Fruit fly (Drosophila melanogaster) whole organism, embryonic: ENCODE results near the gene Nup37.
A peak's percentile ranks its signal among the peaks of the same experiment; 100 is the strongest.

Experiments used
- Antp ChIP-seq: fragments of 200-800 bp; sonication (Bioruptor generic); optimal IDR thresholded peaks from 3 replicates; lab custom pipeline; 2016; ENCODE audit warnings: missing biosample characterization, missing genetic modification characterization
- Bdp1 ChIP-seq: fragments of 200-800 bp; sonication (Bioruptor generic); optimal IDR thresholded peaks from 3 replicates; lab custom pipeline; 2016; ENCODE audit warnings: missing biosample characterization, missing genetic modification characterization
- CG10147 ChIP-seq: fragments of 200-800 bp; sonication (Bioruptor generic); optimal IDR thresholded peaks from 2 replicates; lab custom pipeline; 2019; ENCODE audit warnings: missing biosample characterization, mild to moderate bottlenecking, missing genetic modification characterization, moderate library complexity
- CG11504 ChIP-seq: fragments of 200-800 bp; sonication (Bioruptor generic); optimal IDR thresholded peaks from 3 replicates; lab custom pipeline; 2019; ENCODE audit warnings: missing biosample characterization, mild to moderate bottlenecking, missing genetic modification characterization, moderate library complexity
- CG11695 ChIP-seq: fragments of 200-800 bp; sonication (Bioruptor generic); IDR thresholded peaks from 3 replicates; pipeline ENCODE4 v1.3.6; 2022; ENCODE audit warnings: missing biosample characterization, missing genetic modification characterization
- CG12071 ChIP-seq: fragments of 200-800 bp; sonication (Bioruptor generic); optimal IDR thresholded peaks from 3 replicates; lab custom pipeline; 2018; ENCODE audit warnings: missing biosample characterization, mild to moderate bottlenecking, missing genetic modification characterization
- CG12155 ChIP-seq: fragments of 200-800 bp; sonication (Bioruptor generic); optimal IDR thresholded peaks from 3 replicates; lab custom pipeline; 2016; ENCODE audit warnings: missing biosample characterization, missing genetic modification characterization
- CG1233 ChIP-seq: fragments of 200-800 bp; sonication (Bioruptor generic); optimal IDR thresholded peaks from 4 replicates; lab custom pipeline; 2018; ENCODE audit warnings: missing biosample characterization, mild to moderate bottlenecking, missing genetic modification characterization
- CG12391 ChIP-seq: fragments of 200-800 bp; sonication (Bioruptor generic); optimal IDR thresholded peaks from 3 replicates; lab custom pipeline; 2018; ENCODE audit warnings: missing biosample characterization, mild to moderate bottlenecking, missing genetic modification characterization, moderate library complexity
- CG13296 ChIP-seq: fragments of 200-800 bp; sonication (Bioruptor generic); optimal IDR thresholded peaks from 3 replicates; lab custom pipeline; 2018; ENCODE audit warnings: missing biosample characterization, mild to moderate bottlenecking, missing genetic modification characterization
- CG14860 ChIP-seq: fragments of 200-800 bp; sonication (Bioruptor generic); IDR thresholded peaks from 3 replicates; pipeline ENCODE4 v1.3.6; 2022; ENCODE audit warnings: missing biosample characterization, missing genetic modification characterization; ENCODE audit not compliant: partially characterized antibody
- CG15269 ChIP-seq: fragments of 200-800 bp; sonication (Bioruptor generic); optimal IDR thresholded peaks from 2 replicates; lab custom pipeline; 2018; ENCODE audit warnings: missing biosample characterization, mild to moderate bottlenecking, missing genetic modification characterization, moderate library complexity
- CG15479 ChIP-seq: fragments of 200-800 bp; sonication (Bioruptor generic); optimal IDR thresholded peaks from 3 replicates; lab custom pipeline; 2019; ENCODE audit warnings: missing biosample characterization, mild to moderate bottlenecking, missing genetic modification characterization, moderate library complexity
- CG17385 ChIP-seq: fragments of 200-800 bp; sonication (Bioruptor generic); optimal IDR thresholded peaks from 3 replicates; lab custom pipeline; 2018; ENCODE audit warnings: missing biosample characterization, mild to moderate bottlenecking, missing genetic modification characterization
- CG17912 ChIP-seq: fragments of 200-800 bp; sonication (Bioruptor generic); optimal IDR thresholded peaks from 2 replicates; lab custom pipeline; 2018; ENCODE audit warnings: missing biosample characterization, mild to moderate bottlenecking, missing genetic modification characterization
- CG18262 ChIP-seq: fragments of 200-800 bp; optimal IDR thresholded peaks from 3 replicates; lab custom pipeline; 2019; ENCODE audit warnings: missing biosample characterization, mild to moderate bottlenecking, missing genetic modification characterization, moderate library complexity
- CG30431 ChIP-seq: fragments of 200-800 bp; sonication (Bioruptor generic); optimal IDR thresholded peaks from 2 replicates; lab custom pipeline; 2017; ENCODE audit warnings: missing biosample characterization, missing genetic modification characterization
- CG31224 ChIP-seq: fragments of 200-800 bp; sonication (Bioruptor generic); IDR thresholded peaks from 2 replicates; pipeline ENCODE4 v1.3.6; 2022; ENCODE audit warnings: missing biosample characterization, missing genetic modification characterization
- CG31365 ChIP-seq: fragments of 200-800 bp; sonication (Bioruptor generic); optimal IDR thresholded peaks from 2 replicates; lab custom pipeline; 2018; ENCODE audit warnings: missing biosample characterization, mild to moderate bottlenecking, missing genetic modification characterization
- CG32767 ChIP-seq: fragments of 200-800 bp; sonication (Bioruptor generic); IDR thresholded peaks from 2 replicates; pipeline ENCODE4 v1.3.6; 2022; ENCODE audit warnings: missing biosample characterization, missing genetic modification characterization
- CG4282 ChIP-seq: fragments of 200-800 bp; sonication (Bioruptor generic); optimal IDR thresholded peaks from 2 replicates; lab custom pipeline; 2016; ENCODE audit warnings: missing biosample characterization, missing genetic modification characterization
- CG6765 ChIP-seq: fragments of 200-800 bp; sonication (Bioruptor generic); optimal IDR thresholded peaks from 3 replicates; lab custom pipeline; 2017; ENCODE audit warnings: missing biosample characterization, mild to moderate bottlenecking, missing genetic modification characterization
- CG6791 ChIP-seq: fragments of 200-800 bp; sonication (Bioruptor generic); IDR thresholded peaks from 3 replicates; pipeline ENCODE4 v1.3.6; 2022; ENCODE audit warnings: missing biosample characterization, missing genetic modification characterization; ENCODE audit not compliant: partially characterized antibody
- CG8388 ChIP-seq: fragments of 200-800 bp; sonication (Bioruptor generic); optimal IDR thresholded peaks from 2 replicates; lab custom pipeline; 2019; ENCODE audit warnings: missing biosample characterization, mild to moderate bottlenecking, missing genetic modification characterization, moderate library complexity
- CG9932 ChIP-seq: fragments of 200-800 bp; sonication (Bioruptor generic); IDR thresholded peaks from 2 replicates; pipeline ENCODE4 v1.3.6; 2022; ENCODE audit warnings: missing biosample characterization, missing genetic modification characterization
- CHES-1-like ChIP-seq: fragments of 200-800 bp; sonication (Bioruptor generic); optimal IDR thresholded peaks from 2 replicates; lab custom pipeline; 2016; ENCODE audit warnings: missing biosample characterization, missing genetic modification characterization
- CTCF ChIP-seq: fragments of 200-800 bp; sonication (Bioruptor generic); optimal IDR thresholded peaks from 2 replicates; lab custom pipeline; 2017; ENCODE audit warnings: missing biosample characterization, mild to moderate bottlenecking, missing genetic modification characterization, moderate library complexity
- Eip74EF ChIP-seq, 2 experiments: fragments of 200-800 bp in 1 of 2; fragments of >200 bp in 1 of 2; sonication (Bioruptor generic) in 1 of 2; optimal IDR thresholded peaks; 2 replicates each; lab custom pipeline; 2017 to 2019; ENCODE audit warnings: missing biosample characterization in 2 of 2, missing genetic modification characterization in 2 of 2, mild to moderate bottlenecking in 1 of 2, moderate library complexity in 1 of 2
- Ets65A ChIP-seq: fragments of 200-800 bp; sonication (Bioruptor generic); peaks from one replicate; lab custom pipeline; 2016; ENCODE audit warnings: missing biosample characterization, missing genetic modification characterization
- Gsc ChIP-seq: fragments of 200-800 bp; sonication (Bioruptor generic); IDR thresholded peaks from 2 replicates; pipeline ENCODE4 v1.3.6; 2022; ENCODE audit warnings: missing biosample characterization, missing genetic modification characterization
- HHEX ChIP-seq: fragments of 200-800 bp; sonication (Bioruptor generic); optimal IDR thresholded peaks from 3 replicates; lab custom pipeline; 2017; ENCODE audit warnings: missing biosample characterization, mild to moderate bottlenecking, missing genetic modification characterization, missing genetic modification reagents
- HmgZ ChIP-seq: fragments of 200-800 bp; sonication (Bioruptor generic); optimal IDR thresholded peaks from 2 replicates; lab custom pipeline; 2018; ENCODE audit warnings: missing biosample characterization, mild to moderate bottlenecking, missing genetic modification characterization
- Hr3 ChIP-seq: fragments of 200-800 bp; sonication (Bioruptor generic); optimal IDR thresholded peaks from 3 replicates; lab custom pipeline; 2016; ENCODE audit warnings: missing biosample characterization, missing genetic modification characterization
- Lpt ChIP-seq: fragments of >200 bp; optimal IDR thresholded peaks from 2 replicates; lab custom pipeline; 2018; ENCODE audit warnings: missing biosample characterization, missing genetic modification characterization
- Meics ChIP-seq: fragments of 200-800 bp; sonication (Bioruptor generic); optimal IDR thresholded peaks from 2 replicates; lab custom pipeline; 2017; ENCODE audit warnings: missing biosample characterization, mild to moderate bottlenecking, missing genetic modification characterization
- Neu2 ChIP-seq: fragments of 200-800 bp; sonication (Bioruptor generic); optimal IDR thresholded peaks from 3 replicates; lab custom pipeline; 2016; ENCODE audit warnings: missing biosample characterization, missing genetic modification characterization, borderline replicate concordance
- Poxn ChIP-seq: fragments of 200-800 bp; sonication (Bioruptor generic); IDR thresholded peaks from 2 replicates; pipeline ENCODE4 v1.3.6; 2022; ENCODE audit warnings: missing biosample characterization, missing genetic modification characterization
- Ssrp ChIP-seq: fragments of 200-800 bp; sonication (Bioruptor generic); optimal IDR thresholded peaks from 2 replicates; lab custom pipeline; 2018; ENCODE audit warnings: missing biosample characterization, mild to moderate bottlenecking, missing genetic modification characterization, moderate library complexity
- TFAM ChIP-seq: fragments of 200-800 bp; sonication (Bioruptor generic); optimal IDR thresholded peaks from 2 replicates; lab custom pipeline; 2017; ENCODE audit warnings: missing biosample characterization, missing genetic modification characterization, inconsistent platforms
- YL-1 ChIP-seq: fragments of 200-800 bp; sonication (Bioruptor generic); optimal IDR thresholded peaks from 3 replicates; lab custom pipeline; 2017; ENCODE audit warnings: missing biosample characterization, mild to moderate bottlenecking, missing genetic modification characterization
- abd-A ChIP-seq: fragments of 200-800 bp; sonication (Bioruptor generic); optimal IDR thresholded peaks from 3 replicates; lab custom pipeline; 2019; ENCODE audit warnings: missing biosample characterization, mild to moderate bottlenecking, missing genetic modification characterization, moderate library complexity
- az2 ChIP-seq: fragments of 200-800 bp; sonication (Bioruptor generic); optimal IDR thresholded peaks from 3 replicates; lab custom pipeline; 2016; ENCODE audit warnings: missing biosample characterization, missing genetic modification characterization
- cato ChIP-seq: fragments of 200-800 bp; sonication (Bioruptor generic); optimal IDR thresholded peaks from 2 replicates; lab custom pipeline; 2016; ENCODE audit warnings: missing biosample characterization, missing genetic modification characterization, borderline replicate concordance
- danr ChIP-seq: fragments of 200-800 bp; sonication (Bioruptor generic); IDR thresholded peaks from 2 replicates; pipeline ENCODE4 v1.3.6; 2022; ENCODE audit warnings: missing biosample characterization, missing genetic modification characterization
- fu2 ChIP-seq: fragments of 200-800 bp; sonication (Bioruptor generic); optimal IDR thresholded peaks from 2 replicates; lab custom pipeline; 2016; ENCODE audit warnings: missing biosample characterization, missing genetic modification characterization
- pfk ChIP-seq: fragments of 200-800 bp; sonication (Bioruptor generic); optimal IDR thresholded peaks from 2 replicates; lab custom pipeline; 2018; ENCODE audit warnings: missing biosample characterization, mild to moderate bottlenecking, missing genetic modification characterization, moderate library complexity
- pita ChIP-seq: fragments of 200-800 bp; sonication (Bioruptor generic); optimal IDR thresholded peaks from 2 replicates; lab custom pipeline; 2017; ENCODE audit warnings: missing biosample characterization, mild to moderate bottlenecking, missing genetic modification characterization
- salm ChIP-seq: fragments of 200-800 bp; sonication (Bioruptor generic); optimal IDR thresholded peaks from 2 replicates; lab custom pipeline; 2018; ENCODE audit warnings: missing biosample characterization, mild to moderate bottlenecking, missing genetic modification characterization
- sens-2 ChIP-seq: fragments of 200-800 bp; sonication (Bioruptor generic); IDR thresholded peaks from 2 replicates; pipeline ENCODE4 v1.3.6; 2022; ENCODE audit warnings: missing biosample characterization, missing genetic modification characterization
- slou ChIP-seq: fragments of 200-800 bp; sonication (Bioruptor generic); optimal IDR thresholded peaks from 3 replicates; lab custom pipeline; 2016; ENCODE audit warnings: missing biosample characterization, missing genetic modification characterization
- tup ChIP-seq: fragments of 200-800 bp; sonication (Bioruptor generic); optimal IDR thresholded peaks from 2 replicates; lab custom pipeline; 2016; ENCODE audit warnings: missing biosample characterization, mild to moderate bottlenecking, missing genetic modification characterization, moderate library complexity
- unpg ChIP-seq: fragments of 200-800 bp; sonication (Bioruptor generic); optimal IDR thresholded peaks from 3 replicates; lab custom pipeline; 2018; ENCODE audit warnings: missing biosample characterization, mild to moderate bottlenecking, missing genetic modification characterization, moderate library complexity

Gene Nup37

dm6 chr3R:25275276-25275675 lies 27.8 kb downstream of the Nup37 start (continued):
- TF ChIP-seq CG18262 (tag; lab: Kevin White, UChicago) (no peak), CG1233 (GFP tag; lab: Kevin White, UChicago) (peak; percentile 1), Ssrp (tag; lab: Kevin White, UChicago) (no peak), CG11695 (GFP tag; lab: Robert Waterston, UW) (0 out of 3 replicates have a peak, but pooled peaks have one; percentile 17), Bdp1 (GFP tag; lab: Kevin White, UChicago) (no peak), CG31224 (no peak), slou (no peak), CG15269 (peak; percentile 55), Meics (GFP tag; lab: Kevin White, UChicago) (peak; percentile 60), CG15479 (GFP tag; lab: Kevin White, UChicago) (no peak), CG30431 (GFP tag; lab: Kevin White, UChicago) (no peak), CG10147 (peak; percentile 59), Eip74EF (GFP tag; optimal IDR thresholded peaks at IDR 0.05; lab: Kevin White, UChicago) (no peak), Hr3 (GFP tag; lab: Kevin White, UChicago) (no peak), fu2 (GFP tag; lab: Kevin White, UChicago) (no peak), TFAM (no peak), HmgZ (peak; percentile 46), tup (GFP tag; lab: Kevin White, UChicago) (no peak), CG9932 (no peak), CG13296 (GFP tag; lab: Kevin White, UChicago) (peak; percentile 81), CG6791 (GFP tag; lab: Robert Waterston, UW) (no peak), CG17912 (GFP tag; lab: Kevin White, UChicago) (no peak), danr (GFP tag; lab: Robert Waterston, UW) (no peak), CG14860 (GFP tag; lab: Robert Waterston, UW) (no peak), CG6765 (GFP tag; lab: Kevin White, UChicago) (peak; percentile 68), CG12071 (peak; percentile 44), CG12391 (tag; lab: Kevin White, UChicago) (no peak), az2 (GFP tag; lab: Kevin White, UChicago) (no peak), pita (GFP tag; lab: Kevin White, UChicago) (no peak), HHEX (GFP tag; lab: Kevin White, UChicago) (peak; percentile 8), Gsc (GFP tag; lab: Robert Waterston, UW) (no peak), Lpt (GFP tag; lab: Kevin White, UChicago) (no peak), CG17385 (GFP tag; lab: Kevin White, UChicago) (peak; percentile 22), Poxn (GFP tag; lab: Robert Waterston, UW) (no peak), CG8388 (no peak), CG12155 (GFP tag; lab: Kevin White, UChicago) (no peak), YL-1 (GFP tag; lab: Kevin White, UChicago) (no peak), cato (GFP tag; lab: Kevin White, UChicago) (no peak), salm (tag; lab: Kevin White, UChicago) (peak; percentile 10), pfk (GFP tag; lab: Kevin White, UChicago) (no peak), unpg (GFP tag; lab: Kevin White, UChicago) (peak; percentile 1), CG32767 (no peak), abd-A (no peak), Ets65A (GFP tag; lab: Kevin White, UChicago) (peak; percentile 29), CTCF (no peak), CG31365 (tag; lab: Kevin White, UChicago) (peak; percentile 10), Antp (GFP tag; lab: Kevin White, UChicago) (no peak), CG11504 (tag; lab: Kevin White, UChicago) (no peak), CHES-1-like (no peak), Neu2 (no peak), sens-2 (GFP tag; lab: Robert Waterston, UW) (no peak), CG4282 (no peak)
